Fruit fly (Drosophila melanogaster): ENCODE data around the gene CG8840.

dm6 chr2L:3435086-3435485 is 24.7 kb downstream of the CG8840 start:
- TF ChIP-seq corto (GFP tag; optimal IDR thresholded peaks at IDR 0.05): no peak
- TF ChIP-seq CG6813 (GFP tag; optimal IDR thresholded peaks at IDR 0.05): peak; percentile 28
- TF ChIP-seq gsb (GFP tag; IDR thresholded peaks at IDR 0.05): no peak
- TF ChIP-seq Nf-YA (GFP tag; IDR thresholded peaks at IDR 0.05): peak; percentile 54
- TF ChIP-seq cato (GFP tag; optimal IDR thresholded peaks at IDR 0.05; ENCODE audit: borderline replicate concordance): no peak
- no peak for TF ChIP-seq CG30020 (tag; optimal IDR thresholded peaks at IDR 0.05)
- TF ChIP-seq hb (GFP tag; IDR thresholded peaks at IDR 0.05; ENCODE audit: partially characterized antibody): no peak

Measured in whole organism, embryonic.